Worm (Caenorhabditis elegans) whole organism, young adult: ENCODE measurements around the gene T04C4.3.

ENCODE experiments used
- F39B2.1 ChIP-seq: fragments of 200-800 bp; sonication (Bioruptor generic); IDR thresholded peaks from 2 replicates; pipeline ENCODE4 v1.3.6; 2022; ENCODE audit warnings: missing genetic modification reagents, missing genetic modification characterization, missing compliant biosample characterization
- F52B5.7 ChIP-seq: sonication (generic microtip); optimal IDR thresholded peaks from 2 replicates; lab custom pipeline; 2016; ENCODE audit warnings: mild to moderate bottlenecking, missing genetic modification characterization, missing compliant biosample characterization
- F55B11.4 ChIP-seq: sonication (generic microtip); optimal IDR thresholded peaks from 2 replicates; lab custom pipeline; 2016; ENCODE audit warnings: missing compliant biosample characterization, missing genetic modification characterization, borderline replicate concordance; ENCODE audit not compliant: insufficient read depth
- K11D2.4 ChIP-seq: fragments of 200-800 bp; sonication (Bioruptor generic); IDR thresholded peaks from 2 replicates; pipeline ENCODE4 v1.3.6; 2022; ENCODE audit warnings: missing genetic modification reagents, missing genetic modification characterization, missing compliant biosample characterization
- K12H6.12 ChIP-seq: fragments of 200-800 bp; sonication (Bioruptor generic); optimal IDR thresholded peaks from 2 replicates; lab custom pipeline; 2018; ENCODE audit warnings: mild to moderate bottlenecking, missing genetic modification characterization, missing compliant biosample characterization
- T07F8.4 ChIP-seq: sonication (generic microtip); optimal IDR thresholded peaks from 2 replicates; lab custom pipeline; 2016; ENCODE audit warnings: mild to moderate bottlenecking, missing genetic modification characterization, moderate library complexity, missing compliant biosample characterization
- Y53F4B.3 ChIP-seq: fragments of 200-800 bp; sonication (Bioruptor generic); IDR thresholded peaks from 2 replicates; pipeline ENCODE4 v1.3.6; 2022; ENCODE audit warnings: missing genetic modification reagents, missing genetic modification characterization, missing compliant biosample characterization
- Y79H2A.3 ChIP-seq: fragments of 200-800 bp; sonication (Bioruptor generic); conservative IDR thresholded peaks from 2 replicates; pipeline ENCODE4 v1.3.6; 2022; ENCODE audit warnings: missing genetic modification reagents, missing genetic modification characterization, missing compliant biosample characterization
- cebp-1 ChIP-seq, 2 experiments: fragments of 200-800 bp in 1 of 2; sonication (Bioruptor generic) in 1 of 2; sonication (generic microtip) in 1 of 2; IDR thresholded peaks in 1 of 2; optimal IDR thresholded peaks in 1 of 2; 2 replicates each; pipeline versions ENCODE4 v1.3.6 to Lab custom; 2017 to 2022; ENCODE audit warnings: missing compliant biosample characterization in 2 of 2, missing genetic modification characterization in 2 of 2, mild to moderate bottlenecking in 1 of 2, missing genetic modification reagents in 1 of 2, moderate library complexity in 1 of 2
- cebp-2 ChIP-seq: fragments of 200-800 bp; sonication (Bioruptor generic); IDR thresholded peaks from 2 replicates; pipeline ENCODE4 v1.3.6; 2022; ENCODE audit warnings: missing genetic modification characterization, missing compliant biosample characterization
- ceh-40 ChIP-seq: fragments of 200-800 bp; sonication (Bioruptor generic); IDR thresholded peaks from 2 replicates; pipeline ENCODE4 v1.3.6; 2022; ENCODE audit warnings: missing genetic modification characterization, missing compliant biosample characterization
- dox-1 ChIP-seq: fragments of 200-800 bp; sonication (Bioruptor generic); IDR thresholded peaks from 2 replicates; pipeline ENCODE4 v1.3.6; 2022; ENCODE audit warnings: missing genetic modification reagents, missing genetic modification characterization, missing compliant biosample characterization
- dpl-1 ChIP-seq: fragments of 150-350 bp; optimal IDR thresholded peaks from 2 replicates; lab custom pipeline; 2014; ENCODE audit warnings: missing biosample characterization, missing genetic modification reagents, missing genetic modification characterization
- fkh-3 ChIP-seq: sonication (generic microtip); optimal IDR thresholded peaks from 2 replicates; lab custom pipeline; 2016; ENCODE audit warnings: mild to moderate bottlenecking, missing genetic modification characterization, missing compliant biosample characterization
- him-1 ChIP-seq: sonication (generic microtip); optimal IDR thresholded peaks from 2 replicates; lab custom pipeline; 2016; ENCODE audit warnings: missing genotype, missing genetic modification reagents, missing genetic modification characterization, missing compliant biosample characterization
- hlh-12 ChIP-seq: sonication (generic microtip); optimal IDR thresholded peaks from 2 replicates; lab custom pipeline; 2016; ENCODE audit warnings: missing genetic modification characterization, missing compliant biosample characterization
- hmg-1.2 ChIP-seq: fragments of 200-800 bp; sonication (Bioruptor generic); IDR thresholded peaks from 2 replicates; pipeline ENCODE4 v1.3.6; 2022; ENCODE audit warnings: missing genetic modification reagents, missing genetic modification characterization, missing compliant biosample characterization
- hsf-1 ChIP-seq: fragments of 200-800 bp; sonication (Bioruptor generic); IDR thresholded peaks from 2 replicates; pipeline ENCODE4 v1.3.6; 2022; ENCODE audit warnings: missing genetic modification reagents, missing genetic modification characterization, missing compliant biosample characterization
- let-607 ChIP-seq, 2 experiments: fragments of 200-800 bp in 1 of 2; sonication (Bioruptor generic) in 1 of 2; sonication (generic microtip) in 1 of 2; optimal IDR thresholded peaks; 2 replicates each; lab custom pipeline; 2016 to 2018; ENCODE audit warnings: mild to moderate bottlenecking in 2 of 2, missing compliant biosample characterization in 2 of 2, missing genetic modification characterization in 2 of 2, moderate library complexity in 2 of 2, missing genotype in 1 of 2
- mes-4 ChIP-seq: sonication (generic microtip); optimal IDR thresholded peaks from 2 replicates; lab custom pipeline; 2016; ENCODE audit warnings: missing genotype, missing genetic modification characterization, missing compliant biosample characterization
- mxl-1 ChIP-seq: sonication (generic microtip); optimal IDR thresholded peaks from 2 replicates; lab custom pipeline; 2016; ENCODE audit warnings: missing genetic modification characterization, missing compliant biosample characterization
- nfya-2 ChIP-seq: fragments of 200-800 bp; sonication (Bioruptor generic); IDR thresholded peaks from 2 replicates; pipeline ENCODE4 v1.3.6; 2022; ENCODE audit warnings: missing genetic modification reagents, missing genetic modification characterization, missing compliant biosample characterization
- nfyb-1 ChIP-seq: fragments of 200-800 bp; sonication (Bioruptor generic); IDR thresholded peaks from 2 replicates; pipeline ENCODE4 v1.3.6; 2022; ENCODE audit warnings: missing genetic modification reagents, missing genetic modification characterization, missing compliant biosample characterization
- nhr-179 ChIP-seq: sonication (generic microtip); optimal IDR thresholded peaks from 2 replicates; lab custom pipeline; 2016; ENCODE audit warnings: mild to moderate bottlenecking, missing genetic modification characterization, missing compliant biosample characterization
- nhr-27 ChIP-seq: fragments of 200-800 bp; sonication (Bioruptor generic); optimal IDR thresholded peaks from 2 replicates; lab custom pipeline; 2018; ENCODE audit warnings: mild to moderate bottlenecking, missing genetic modification characterization, moderate library complexity, missing compliant biosample characterization
- nhr-80 ChIP-seq: sonication (generic microtip); optimal IDR thresholded peaks from 2 replicates; lab custom pipeline; 2016; ENCODE audit warnings: missing genetic modification characterization, missing compliant biosample characterization
- pbrm-1 ChIP-seq: fragments of 200-800 bp; sonication (Bioruptor generic); IDR thresholded peaks from 2 replicates; pipeline ENCODE4 v1.3.6; 2022; ENCODE audit warnings: missing genetic modification reagents, missing genetic modification characterization, missing compliant biosample characterization
- pha-4 ChIP-seq: fragments of 150-350 bp; sonication (generic microtip); optimal IDR thresholded peaks from 2 replicates; lab custom pipeline; 2014; ENCODE audit warnings: missing biosample characterization, missing genetic modification reagents, missing genetic modification characterization
- rcor-1 ChIP-seq: fragments of 200-800 bp; sonication (Bioruptor generic); IDR thresholded peaks from 2 replicates; pipeline ENCODE4 v1.3.6; 2022; ENCODE audit warnings: missing genetic modification reagents, missing genetic modification characterization, missing compliant biosample characterization
- repo-1 ChIP-seq: sonication (generic microtip); optimal IDR thresholded peaks from 2 replicates; lab custom pipeline; 2017; ENCODE audit warnings: mild to moderate bottlenecking, missing genetic modification characterization, missing compliant biosample characterization
- rpc-1 ChIP-seq, 2 experiments: fragments of 150-350 bp in 1 of 2; sonication (generic microtip) in 1 of 2; optimal IDR thresholded peaks; 2 replicates each; lab custom pipeline; 2014 to 2018; ENCODE audit warnings: missing biosample characterization in 1 of 2, missing genetic modification characterization in 1 of 2, missing genetic modification reagents in 1 of 2, missing genotype in 1 of 2
- snpc-3.4 ChIP-seq: sonication (generic microtip); optimal IDR thresholded peaks from 2 replicates; lab custom pipeline; 2017; ENCODE audit warnings: missing genetic modification characterization, mild to moderate bottlenecking, missing compliant biosample characterization, antibody characterized with exemption, moderate library complexity, missing genotype, missing genetic modification reagents
- snpc-4 ChIP-seq, 5 experiments: fragments of 150-350 bp in 1 of 5; sonication (generic microtip) in 4 of 5; optimal IDR thresholded peaks; 2 replicates each; lab custom pipeline; 2014 to 2018; ENCODE audit warnings: missing genetic modification characterization in 5 of 5, missing biosample characterization in 3 of 5, antibody characterized with exemption in 2 of 5, mild to moderate bottlenecking in 2 of 5, missing compliant biosample characterization in 2 of 5, missing genotype in 2 of 5, moderate library complexity in 2 of 5, missing genetic modification reagents in 1 of 5
- unc-62 ChIP-seq: fragments of 150-350 bp; optimal IDR thresholded peaks from 2 replicates; lab custom pipeline; 2014; ENCODE audit warnings: missing biosample characterization, missing genetic modification reagents, missing genetic modification characterization
- zfh-2 ChIP-seq: fragments of 200-800 bp; sonication (Bioruptor generic); conservative IDR thresholded peaks from 2 replicates; pipeline ENCODE4 v1.3.6; 2022; ENCODE audit warnings: missing genetic modification reagents, missing genetic modification characterization, missing compliant biosample characterization
- ztf-6 ChIP-seq: fragments of 200-800 bp; sonication (Bioruptor generic); IDR thresholded peaks from 2 replicates; pipeline ENCODE4 v1.3.6; 2022; ENCODE audit warnings: missing genetic modification reagents, missing genetic modification characterization, missing compliant biosample characterization

Gene T04C4.3

DNA sequence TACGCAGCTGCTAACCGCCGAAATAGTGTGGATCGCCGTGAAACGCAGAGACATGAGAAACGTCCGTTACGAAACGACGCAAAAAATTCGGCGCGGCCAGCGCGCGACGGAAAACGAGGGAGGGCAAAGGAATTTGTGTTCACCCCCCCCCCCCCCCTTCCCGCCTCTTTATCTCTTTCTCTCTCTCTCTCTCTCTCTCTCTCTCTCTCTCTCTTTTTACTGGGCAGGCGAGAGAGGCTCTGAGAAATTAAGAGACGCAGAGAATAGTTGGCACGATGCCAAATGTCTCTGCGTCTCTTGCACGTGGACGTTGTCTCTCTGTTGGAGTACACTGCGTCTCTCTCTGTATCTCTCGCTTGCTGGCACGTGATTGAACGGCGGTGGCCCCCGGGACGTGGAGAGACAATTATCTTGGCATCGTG, 2.7 kb upstream of the T04C4.3 start (continued):
- TF ChIP-seq let-607 (tag; optimal IDR thresholded peaks at IDR 0.05; lab: Kevin White, UChicago) (peak; percentile 88 to 90), Y53F4B.3 (GFP tag; lab: Robert Waterston, UW) (no peak), hsf-1 (GFP tag; lab: Robert Waterston, UW) (peak; percentile 44; the same call in 1 of the 2 replicates), dpl-1 (GFP tag; lab: Kevin White, UChicago) (no peak), unc-62 (GFP tag; lab: Kevin White, UChicago) (no peak), nhr-27 (tag; lab: Kevin White, UChicago) (peak; percentile 3), dox-1 (peak; percentile 96), K11D2.4 (GFP tag; lab: Robert Waterston, UW) (peak; percentile 97), pha-4 (peak; percentile 50), fkh-3 (no peak), him-1 (tag; lab: Kevin White, UChicago) (no peak), pbrm-1 (GFP tag; lab: Robert Waterston, UW) (peak; percentile 92), hmg-1.2 (GFP tag; lab: Robert Waterston, UW) (peak; percentile 97), ceh-40 (no peak), nhr-80 (peak; percentile 75), mxl-1 (tag; lab: Kevin White, UChicago) (peak; percentile 2), T07F8.4 (tag; lab: Kevin White, UChicago) (no peak), repo-1 (tag; lab: Kevin White, UChicago) (peak; percentile 95), snpc-3.4 (tag; lab: Kevin White, UChicago) (no peak), F52B5.7 (tag; lab: Kevin White, UChicago) (peak; percentile 45), rcor-1 (GFP tag; lab: Robert Waterston, UW) (peak; percentile 85), snpc-4 (GFP tag; optimal IDR thresholded peaks at IDR 0.05; lab: Kevin White, UChicago) (peak; percentile 26), snpc-4 (tag; optimal IDR thresholded peaks at IDR 0.05; lab: Kevin White, UChicago) (peak in 2 of 4 experiments; percentile 52 to 66), hlh-12 (tag; lab: Kevin White, UChicago) (no peak), ztf-6 (GFP tag; lab: Robert Waterston, UW) (0 out of 2 replicates have a peak, but pooled peaks have one; percentile 57), cebp-2 (GFP tag; lab: Robert Waterston, UW) (no peak), F55B11.4 (tag; lab: Kevin White, UChicago) (no peak), nfya-2 (GFP tag; lab: Robert Waterston, UW) (no peak), F39B2.1 (GFP tag; lab: Robert Waterston, UW) (no peak), nfyb-1 (GFP tag; lab: Robert Waterston, UW) (peak; percentile 96), Y79H2A.3 (GFP tag; lab: Robert Waterston, UW) (no peak), cebp-1 (GFP tag; IDR thresholded peaks at IDR 0.05; lab: Robert Waterston, UW) (0 out of 2 replicates have a peak, but pooled peaks have one; percentile 50), cebp-1 (tag; optimal IDR thresholded peaks at IDR 0.05; lab: Kevin White, UChicago) (peak; percentile 96), nhr-179 (tag; lab: Kevin White, UChicago) (no peak), mes-4 (tag; lab: Kevin White, UChicago) (no peak), K12H6.12 (peak; percentile 98)

DNA sequence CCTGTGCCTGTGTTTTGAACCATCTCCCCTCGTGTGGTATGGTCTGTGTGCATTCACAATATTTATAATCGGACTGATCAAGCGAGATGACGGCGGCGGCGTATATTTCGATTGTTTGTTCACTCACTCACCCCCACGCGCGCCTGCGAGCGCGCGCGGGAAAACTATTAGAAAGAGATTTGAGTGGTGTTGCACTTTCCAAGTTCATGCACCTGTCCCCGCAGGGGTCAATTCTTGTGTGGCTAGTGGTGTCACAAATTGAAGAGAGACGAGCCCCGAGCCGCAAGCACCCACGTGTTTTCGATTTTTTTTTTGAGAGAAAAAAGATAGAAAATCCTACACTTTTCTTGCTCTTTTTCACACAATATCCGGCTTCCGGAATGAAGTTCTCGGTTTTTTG, 604 bp upstream of the T04C4.3 start:
- TF ChIP-seq hsf-1 (GFP tag; lab: Robert Waterston, UW) (0 out of 2 replicates have a peak, but pooled peaks have one; percentile 19), Y79H2A.3 (GFP tag; lab: Robert Waterston, UW) (no peak), rpc-1 (optimal IDR thresholded peaks at IDR 0.05; lab: Kevin White, UChicago) (no peak), rpc-1 (tag; optimal IDR thresholded peaks at IDR 0.05; lab: Kevin White, UChicago) (no peak), zfh-2 (GFP tag; lab: Robert Waterston, UW) (peak; percentile 85)
